Fruit fly (Drosophila melanogaster): ENCODE measurements around the gene Edc3.

Edc3 gene

dm6 chr3L:17495266-17495961 lies 34.2 kb downstream of the Edc3 start (continued):
- TF ChIP-seq CG8281 (tag; optimal IDR thresholded peaks at IDR 0.05) (no peak), trem (tag; optimal IDR thresholded peaks at IDR 0.05) (peak; percentile 15), jumu (GFP tag; optimal IDR thresholded peaks at IDR 0.05) (no peak), CG2129 (GFP tag; IDR thresholded peaks at IDR 0.05; ENCODE audit: partially characterized antibody) (no peak), CG14710 (tag; optimal IDR thresholded peaks at IDR 0.05) (peak; percentile 49), MBD-R2 (GFP tag; IDR thresholded peaks at IDR 0.05) (no peak), CG12744 (GFP tag; optimal IDR thresholded peaks at IDR 0.05) (no peak), CG6689 (GFP tag; IDR thresholded peaks at IDR 0.05) (0 out of 2 replicates have a peak, but pooled peaks have one; percentile 32), Asciz (GFP tag; optimal IDR thresholded peaks at IDR 0.05) (no peak), D19B (GFP tag; optimal IDR thresholded peaks at IDR 0.05) (no peak), CG10274 (GFP tag; optimal IDR thresholded peaks at IDR 0.05) (no peak), Nf-YC (tag; optimal IDR thresholded peaks at IDR 0.05) (no peak), Aef1 (GFP tag; IDR thresholded peaks at IDR 0.05) (no peak; the same call in 2 of the 3 replicates), Stat92E (GFP tag; optimal IDR thresholded peaks at IDR 0.05) (no peak), CG18476 (GFP tag; optimal IDR thresholded peaks at IDR 0.05) (no peak), en (GFP tag; optimal IDR thresholded peaks at IDR 0.05) (no peak), hth (optimal IDR thresholded peaks at IDR 0.05) (no peak), CG1647 (GFP tag; optimal IDR thresholded peaks at IDR 0.05) (no peak), h (optimal IDR thresholded peaks at IDR 0.05) (no peak), ab (GFP tag; optimal IDR thresholded peaks at IDR 0.05) (no peak), CG1792 (GFP tag; optimal IDR thresholded peaks at IDR 0.05) (no peak), CkIIα-i1 (GFP tag; IDR thresholded peaks at IDR 0.05) (no peak), fd96Cb (tag; optimal IDR thresholded peaks at IDR 0.05) (peak; percentile 53), CG17359 (tag; optimal IDR thresholded peaks at IDR 0.05) (peak; percentile 43), scrt (GFP tag; optimal IDR thresholded peaks at IDR 0.05) (no peak), CG8290 (GFP tag; optimal IDR thresholded peaks at IDR 0.05) (peak; percentile 1), CG8290 (tag; optimal IDR thresholded peaks at IDR 0.05) (no peak), ems (GFP tag; optimal IDR thresholded peaks at IDR 0.05) (no peak), CG3065 (GFP tag; optimal IDR thresholded peaks at IDR 0.05) (no peak), CG11696 (GFP tag; IDR thresholded peaks at IDR 0.05) (no peak), CG13775 (GFP tag; optimal IDR thresholded peaks at IDR 0.05) (no peak), stc (GFP tag; IDR thresholded peaks at IDR 0.05) (no peak), CG10321 (GFP tag; IDR thresholded peaks at IDR 0.05) (no peak), gsb (GFP tag; IDR thresholded peaks at IDR 0.05) (no peak), NFAT (GFP tag; IDR thresholded peaks at IDR 0.05) (no peak), CG30431 (GFP tag; optimal IDR thresholded peaks at IDR 0.05) (peak; percentile 20), Oli (tag; optimal IDR thresholded peaks at IDR 0.05) (peak; percentile 44), Adf1 (GFP tag; IDR thresholded peaks at IDR 0.05) (no peak), Ptx1 (GFP tag; IDR thresholded peaks at IDR 0.05) (peak; percentile 29; the same call in 1 of the 2 replicates), phol (tag; optimal IDR thresholded peaks at IDR 0.05) (peak; percentile 61), Atf6 (GFP tag; IDR thresholded peaks at IDR 0.05) (no peak), usp (GFP tag; optimal IDR thresholded peaks at IDR 0.05) (no peak), pnt (GFP tag; optimal IDR thresholded peaks at IDR 0.05) (peak; percentile 38), Sox100B (GFP tag; optimal IDR thresholded peaks at IDR 0.05) (peak; percentile 37), CG3163 (GFP tag; optimal IDR thresholded peaks at IDR 0.05) (no peak), CG11504 (tag; optimal IDR thresholded peaks at IDR 0.05) (peak; percentile 50), Ssrp (tag; optimal IDR thresholded peaks at IDR 0.05) (peak; percentile 41), GATAe (GFP tag; conservative IDR thresholded peaks at IDR 0.05) (no peak), CG43689 (GFP tag; IDR thresholded peaks at IDR 0.05) (no peak), CG2199 (GFP tag; IDR thresholded peaks at IDR 0.05) (no peak), CG1529 (GFP tag; optimal IDR thresholded peaks at IDR 0.05) (peak; percentile 10), CG4617 (GFP tag; optimal IDR thresholded peaks at IDR 0.05; ENCODE audit: borderline replicate concordance) (no peak)
